Worm (Caenorhabditis elegans) whole organism, early embryonic: ENCODE results near the gene unc-1.

Experiments used
- F13C5.2 ChIP-seq: sonication (generic microtip); optimal IDR thresholded peaks from 2 replicates; lab custom pipeline; 2017; ENCODE audit warnings: mild to moderate bottlenecking, missing genetic modification characterization, inconsistent platforms, missing compliant biosample characterization
- ama-1 ChIP-seq: fragments of 150-350 bp; optimal IDR thresholded peaks from 2 replicates; lab custom pipeline; 2014
- ceh-13 ChIP-seq: fragments of 200-800 bp; sonication (Bioruptor generic); optimal IDR thresholded peaks from 2 replicates; lab custom pipeline; 2018; ENCODE audit warnings: mild to moderate bottlenecking, missing genetic modification characterization, missing compliant biosample characterization
- ceh-36 ChIP-seq: sonication (generic microtip); optimal IDR thresholded peaks from 2 replicates; lab custom pipeline; 2016; ENCODE audit warnings: missing genetic modification characterization, inconsistent platforms, missing compliant biosample characterization
- ets-7 ChIP-seq: sonication (generic microtip); optimal IDR thresholded peaks from 2 replicates; lab custom pipeline; 2016; ENCODE audit warnings: missing genotype, missing genetic modification characterization, missing compliant biosample characterization
- flt-1 ChIP-seq: fragments of 200-800 bp; sonication (Bioruptor generic); IDR thresholded peaks from 2 replicates; pipeline ENCODE4 v1.3.6; 2022; ENCODE audit warnings: missing genetic modification characterization, missing compliant biosample characterization
- hmbx-1 ChIP-seq: sonication (generic microtip); optimal IDR thresholded peaks from 2 replicates; lab custom pipeline; 2016; ENCODE audit warnings: mild to moderate bottlenecking, missing genetic modification characterization, missing compliant biosample characterization
- hmg-4 ChIP-seq: fragments of 200-800 bp; sonication (Bioruptor generic); optimal IDR thresholded peaks from 2 replicates; lab custom pipeline; 2018; ENCODE audit warnings: mild to moderate bottlenecking, missing genetic modification characterization, missing compliant biosample characterization
- hnd-1 ChIP-seq: sonication (generic microtip); optimal IDR thresholded peaks from 2 replicates; lab custom pipeline; 2016; ENCODE audit warnings: missing genetic modification characterization, missing compliant biosample characterization
- pes-1 ChIP-seq: fragments of 200-800 bp; sonication (Bioruptor generic); IDR thresholded peaks from 2 replicates; pipeline ENCODE4 v1.3.6; 2022; ENCODE audit warnings: missing genetic modification reagents, missing genetic modification characterization, missing compliant biosample characterization
- scrt-1 ChIP-seq: fragments of 200-800 bp; sonication (Bioruptor generic); IDR thresholded peaks from 2 replicates; pipeline ENCODE4 v1.3.6; 2022; ENCODE audit warnings: missing genetic modification characterization, missing compliant biosample characterization
- tbx-37 ChIP-seq: fragments of 200-800 bp; sonication (Bioruptor generic); conservative IDR thresholded peaks from 2 replicates; pipeline ENCODE4 v1.3.6; 2022; ENCODE audit warnings: missing genetic modification reagents, missing genetic modification characterization, missing compliant biosample characterization

ce11 chrX:1014708-1015107, 47.5 kb downstream of the unc-1 start:
- TF ChIP-seq hmg-4 (no peak), scrt-1 (GFP tag; lab: Robert Waterston, UW) (no peak), pes-1 (GFP tag; lab: Robert Waterston, UW) (no peak), ama-1 (lab: Kevin White, UChicago) (no peak), ceh-36 (tag; lab: Kevin White, UChicago) (no peak), ceh-13 (GFP tag; lab: Kevin White, UChicago) (no peak), ets-7 (tag; lab: Kevin White, UChicago) (no peak), hmbx-1 (tag; lab: Kevin White, UChicago) (no peak), hnd-1 (tag; lab: Kevin White, UChicago) (no peak), F13C5.2 (tag; lab: Kevin White, UChicago) (no peak), tbx-37 (GFP tag; lab: Robert Waterston, UW) (no peak), flt-1 (GFP tag; lab: Robert Waterston, UW) (no peak)
